Worm (Caenorhabditis elegans): Measurements from ENCODE around the gene srr-3.

ce11 chrV:16479275-16479674, 29.3 kb downstream of the srr-3 start, which contains the start of gene T08G3.11:
- TF ChIP-seq him-1 (tag; optimal IDR thresholded peaks at IDR 0.05) (no peak), W03F9.2 (tag; optimal IDR thresholded peaks at IDR 0.05) (no peak)
